Fruit fly (Drosophila melanogaster) whole organism, embryonic: Measurements from ENCODE around the gene Trmt6.

Source experiments
- CG10366 ChIP-seq: fragments of 200-800 bp; sonication (Bioruptor generic); IDR thresholded peaks from 2 replicates; pipeline ENCODE4 v1.3.6; 2022; ENCODE audit warnings: missing biosample characterization, missing genetic modification characterization
- CG12391 ChIP-seq: fragments of 200-800 bp; sonication (Bioruptor generic); optimal IDR thresholded peaks from 3 replicates; lab custom pipeline; 2018; ENCODE audit warnings: missing biosample characterization, mild to moderate bottlenecking, missing genetic modification characterization, moderate library complexity
- CG12659 ChIP-seq: fragments of 200-800 bp; sonication (Bioruptor generic); optimal IDR thresholded peaks from 3 replicates; lab custom pipeline; 2017; ENCODE audit warnings: mild to moderate bottlenecking, missing biosample characterization, missing genetic modification reagents, missing genetic modification characterization
- CG14710 ChIP-seq: fragments of 200-800 bp; sonication (Bioruptor generic); optimal IDR thresholded peaks from 3 replicates; lab custom pipeline; 2019; ENCODE audit warnings: missing biosample characterization, mild to moderate bottlenecking, missing genetic modification characterization, moderate library complexity
- CG15073 ChIP-seq: fragments of 200-800 bp; sonication (Bioruptor generic); optimal IDR thresholded peaks from 2 replicates; lab custom pipeline; 2016; ENCODE audit warnings: missing biosample characterization, missing genetic modification characterization
- CG15601 ChIP-seq: fragments of 200-800 bp; sonication (Bioruptor generic); optimal IDR thresholded peaks from 3 replicates; lab custom pipeline; 2019; ENCODE audit warnings: missing biosample characterization, mild to moderate bottlenecking, missing genetic modification characterization, moderate library complexity
- CG17568 ChIP-seq: fragments of 200-800 bp; sonication (Bioruptor generic); optimal IDR thresholded peaks from 2 replicates; lab custom pipeline; 2018; ENCODE audit warnings: missing biosample characterization, mild to moderate bottlenecking, missing genetic modification characterization, moderate library complexity
- CG17612 ChIP-seq: fragments of 200-800 bp; sonication (Bioruptor generic); IDR thresholded peaks from 2 replicates; pipeline ENCODE4 v1.3.6; 2022; ENCODE audit warnings: missing biosample characterization, missing genetic modification characterization
- CG2199 ChIP-seq: fragments of 200-800 bp; sonication (Bioruptor generic); IDR thresholded peaks from 3 replicates; pipeline ENCODE4 v1.3.6; 2022; ENCODE audit warnings: missing biosample characterization, missing genetic modification characterization
- CG2202 ChIP-seq: fragments of 200-800 bp; sonication (Bioruptor generic); optimal IDR thresholded peaks from 2 replicates; lab custom pipeline; 2018; ENCODE audit warnings: missing biosample characterization, mild to moderate bottlenecking, missing genetic modification characterization
- CG30020 ChIP-seq: fragments of 200-800 bp; optimal IDR thresholded peaks from 2 replicates; lab custom pipeline; 2019; ENCODE audit warnings: missing biosample characterization, mild to moderate bottlenecking, missing genetic modification characterization, moderate library complexity
- CG3163 ChIP-seq: fragments of 200-800 bp; sonication (Bioruptor generic); optimal IDR thresholded peaks from 3 replicates; lab custom pipeline; 2016; ENCODE audit warnings: missing biosample characterization, missing genetic modification characterization
- CG32532 ChIP-seq: fragments of 200-800 bp; sonication (Bioruptor generic); IDR thresholded peaks from 2 replicates; pipeline ENCODE4 v1.3.6; 2022; ENCODE audit warnings: missing biosample characterization, missing genetic modification characterization
- CG33557 ChIP-seq: fragments of 200-800 bp; sonication (Bioruptor generic); optimal IDR thresholded peaks from 2 replicates; lab custom pipeline; 2019; ENCODE audit warnings: missing biosample characterization, mild to moderate bottlenecking, missing genetic modification characterization, moderate library complexity
- CG6254 ChIP-seq: fragments of 200-800 bp; sonication (Bioruptor generic); optimal IDR thresholded peaks from 3 replicates; lab custom pipeline; 2017; ENCODE audit warnings: mild to moderate bottlenecking, missing biosample characterization, missing genetic modification reagents, missing genetic modification characterization
- CG6791 ChIP-seq: fragments of 200-800 bp; sonication (Bioruptor generic); IDR thresholded peaks from 3 replicates; pipeline ENCODE4 v1.3.6; 2022; ENCODE audit warnings: missing biosample characterization, missing genetic modification characterization; ENCODE audit not compliant: partially characterized antibody
- CG8290 ChIP-seq, 3 experiments: fragments of 200-800 bp; sonication (Bioruptor generic); optimal IDR thresholded peaks; 2 replicates each; lab custom pipeline; 2016 to 2019; ENCODE audit warnings: missing biosample characterization in 3 of 3, missing genetic modification characterization in 3 of 3, mild to moderate bottlenecking in 2 of 3, moderate library complexity in 1 of 3
- CG8478 ChIP-seq: fragments of >200 bp; optimal IDR thresholded peaks from 2 replicates; lab custom pipeline; 2018
- CG9437 ChIP-seq: fragments of 200-800 bp; sonication (Bioruptor generic); optimal IDR thresholded peaks from 2 replicates; lab custom pipeline; 2018; ENCODE audit warnings: missing biosample characterization, mild to moderate bottlenecking, missing genetic modification characterization
- CG9797 ChIP-seq: fragments of 200-800 bp; sonication (Bioruptor generic); optimal IDR thresholded peaks from 3 replicates; lab custom pipeline; 2018; ENCODE audit warnings: missing biosample characterization, mild to moderate bottlenecking, missing genetic modification characterization
- CTCF ChIP-seq: fragments of 200-800 bp; sonication (Bioruptor generic); optimal IDR thresholded peaks from 2 replicates; lab custom pipeline; 2017; ENCODE audit warnings: missing biosample characterization, mild to moderate bottlenecking, missing genetic modification characterization, moderate library complexity
- Fer3 ChIP-seq: fragments of 200-800 bp; sonication (Bioruptor generic); optimal IDR thresholded peaks from 2 replicates; lab custom pipeline; 2018; ENCODE audit warnings: missing biosample characterization, mild to moderate bottlenecking, missing genetic modification characterization, moderate library complexity
- Hmx ChIP-seq: fragments of 200-800 bp; sonication (Bioruptor generic); optimal IDR thresholded peaks from 2 replicates; lab custom pipeline; 2016; ENCODE audit warnings: missing biosample characterization, missing genetic modification characterization
- NC2α ChIP-seq: fragments of 200-800 bp; sonication (Bioruptor generic); optimal IDR thresholded peaks from 2 replicates; lab custom pipeline; 2016; ENCODE audit warnings: missing biosample characterization, missing genetic modification characterization
- Opbp ChIP-seq: fragments of 200-800 bp; sonication (Bioruptor generic); IDR thresholded peaks from 3 replicates; pipeline ENCODE4 v1.3.6; 2022; ENCODE audit warnings: missing biosample characterization, missing genetic modification characterization; ENCODE audit not compliant: partially characterized antibody
- Pdp1 ChIP-seq, 2 experiments: fragments of 200-800 bp; sonication (Bioruptor generic); optimal IDR thresholded peaks; 3 replicates each; lab custom pipeline; 2016; ENCODE audit warnings: missing biosample characterization in 2 of 2, missing genetic modification characterization in 2 of 2, mild to moderate bottlenecking in 1 of 2, moderate library complexity in 1 of 2
- Stat92E ChIP-seq, 3 experiments: fragments of >200 bp in 2 of 3; fragments of 200-800 bp in 1 of 3; sonication (Bioruptor generic) in 1 of 3; optimal IDR thresholded peaks; 2 replicates each; lab custom pipeline; 2017 to 2019; ENCODE audit warnings: missing biosample characterization in 3 of 3, missing genetic modification characterization in 3 of 3, mild to moderate bottlenecking in 1 of 3, moderate library complexity in 1 of 3
- abd-A ChIP-seq: fragments of 200-800 bp; sonication (Bioruptor generic); optimal IDR thresholded peaks from 3 replicates; lab custom pipeline; 2019; ENCODE audit warnings: missing biosample characterization, mild to moderate bottlenecking, missing genetic modification characterization, moderate library complexity
- al ChIP-seq: fragments of 200-800 bp; sonication (Bioruptor generic); IDR thresholded peaks from 2 replicates; pipeline ENCODE4 v1.3.6; 2022; ENCODE audit warnings: missing biosample characterization, missing genetic modification characterization
- amos ChIP-seq: fragments of 200-800 bp; sonication (Bioruptor generic); IDR thresholded peaks from 2 replicates; pipeline ENCODE4 v1.3.6; 2022; ENCODE audit warnings: missing biosample characterization, missing genetic modification characterization; ENCODE audit not compliant: partially characterized antibody
- bsh ChIP-seq, 2 experiments: fragments of 200-800 bp; sonication (Bioruptor generic); optimal IDR thresholded peaks; 2 replicates each; lab custom pipeline; 2017 to 2018; ENCODE audit warnings: mild to moderate bottlenecking in 2 of 2, missing biosample characterization in 2 of 2, missing genetic modification characterization in 2 of 2, moderate library complexity in 1 of 2
- corto ChIP-seq: fragments of 200-800 bp; sonication (Bioruptor generic); optimal IDR thresholded peaks from 2 replicates; lab custom pipeline; 2016; ENCODE audit warnings: missing biosample characterization, mild to moderate bottlenecking, missing genetic modification characterization, moderate library complexity
- dmrt11E ChIP-seq: fragments of 200-800 bp; sonication (Bioruptor generic); optimal IDR thresholded peaks from 3 replicates; lab custom pipeline; 2018; ENCODE audit warnings: missing biosample characterization, mild to moderate bottlenecking, missing genetic modification characterization, moderate library complexity
- gem ChIP-seq: fragments of 200-800 bp; sonication (Bioruptor generic); optimal IDR thresholded peaks from 2 replicates; lab custom pipeline; 2019; ENCODE audit warnings: missing biosample characterization, mild to moderate bottlenecking, missing genetic modification characterization, moderate library complexity
- gfzf ChIP-seq: fragments of 200-800 bp; sonication (Bioruptor generic); optimal IDR thresholded peaks from 2 replicates; lab custom pipeline; 2016; ENCODE audit warnings: missing biosample characterization, mild to moderate bottlenecking, missing genetic modification characterization, moderate library complexity
- hb ChIP-seq: fragments of 200-800 bp; sonication (Bioruptor generic); IDR thresholded peaks from 3 replicates; pipeline ENCODE4 v1.3.6; 2022; ENCODE audit warnings: missing biosample characterization, missing genetic modification characterization; ENCODE audit not compliant: partially characterized antibody
- hbn ChIP-seq: fragments of 200-800 bp; sonication (Bioruptor generic); IDR thresholded peaks from 2 replicates; pipeline ENCODE4 v1.3.6; 2022; ENCODE audit warnings: missing biosample characterization, missing genetic modification characterization; ENCODE audit not compliant: partially characterized antibody
- her ChIP-seq: fragments of 200-800 bp; sonication (Bioruptor generic); optimal IDR thresholded peaks from 2 replicates; lab custom pipeline; 2016; ENCODE audit warnings: missing biosample characterization, missing genetic modification characterization
- ken ChIP-seq: fragments of 200-800 bp; sonication (Bioruptor generic); IDR thresholded peaks from 3 replicates; pipeline ENCODE4 v1.3.6; 2022; ENCODE audit warnings: missing biosample characterization, missing genetic modification characterization
- knrl ChIP-seq: fragments of 200-800 bp; sonication (Bioruptor generic); IDR thresholded peaks from 3 replicates; pipeline ENCODE4 v1.3.6; 2022; ENCODE audit warnings: missing biosample characterization, missing genetic modification characterization; ENCODE audit not compliant: partially characterized antibody
- nmo ChIP-seq: fragments of 200-800 bp; sonication (Bioruptor generic); optimal IDR thresholded peaks from 2 replicates; lab custom pipeline; 2018; ENCODE audit warnings: missing biosample characterization, mild to moderate bottlenecking, missing genetic modification characterization, moderate library complexity
- org-1 ChIP-seq: fragments of 200-800 bp; sonication (Bioruptor generic); optimal IDR thresholded peaks from 2 replicates; lab custom pipeline; 2017; ENCODE audit warnings: missing biosample characterization, missing genetic modification characterization
- sob ChIP-seq: fragments of 200-800 bp; sonication (Bioruptor generic); IDR thresholded peaks from 2 replicates; pipeline ENCODE4 v1.3.6; 2022; ENCODE audit warnings: missing biosample characterization, missing genetic modification characterization
- sr ChIP-seq: fragments of 200-800 bp; sonication (Bioruptor generic); IDR thresholded peaks from 3 replicates; pipeline ENCODE4 v1.3.6; 2022; ENCODE audit warnings: missing biosample characterization, missing genetic modification characterization
- wor ChIP-seq: fragments of 200-800 bp; sonication (Bioruptor generic); IDR thresholded peaks from 2 replicates; pipeline ENCODE4 v1.3.6; 2022; ENCODE audit warnings: missing biosample characterization, missing genetic modification characterization

Gene Trmt6

dm6 chr2L:6595027-6595426 lies 32.9 kb upstream of the Trmt6 start (continued):
- TF ChIP-seq CG17568 (GFP tag; lab: Kevin White, UChicago) (no peak), Pdp1 (GFP tag; optimal IDR thresholded peaks at IDR 0.05; lab: Kevin White, UChicago) (no peak), CG33557 (peak; percentile 60), CG10366 (GFP tag; lab: Robert Waterston, UW) (no peak), sr (GFP tag; lab: Robert Waterston, UW) (no peak), knrl (no peak), dmrt11E (tag; lab: Kevin White, UChicago) (peak; percentile 61), CG12391 (peak; percentile 75), CG3163 (GFP tag; lab: Kevin White, UChicago) (no peak), CG9437 (GFP tag; lab: Kevin White, UChicago) (peak; percentile 30), CG2199 (GFP tag; lab: Robert Waterston, UW) (no peak), sob (no peak), CG32532 (no peak), CG9797 (GFP tag; lab: Kevin White, UChicago) (no peak), bsh (GFP tag; optimal IDR thresholded peaks at IDR 0.05; lab: Kevin White, UChicago) (no peak), NC2α (GFP tag; lab: Kevin White, UChicago) (no peak), gem (tag; lab: Kevin White, UChicago) (peak; percentile 82), CG6254 (GFP tag; lab: Kevin White, UChicago) (no peak), CG15073 (GFP tag; lab: Kevin White, UChicago) (no peak), CG2202 (tag; lab: Kevin White, UChicago) (peak; percentile 28)
- TF ChIP-seq, all 482 proteins: peak for 16

- TF ChIP-seq CG8478 (lab: Kevin White, UChicago): peak; percentile 55
- peak; percentile 79 for TF ChIP-seq CTCF (GFP tag; lab: Kevin White, UChicago)
- TF ChIP-seq abd-A: no peak
- peak; percentile 40; the same call in 1 of the 3 replicates for TF ChIP-seq ken
Measured at dm6 chr2L:6584346-6584745, 22.3 kb upstream of the Trmt6 start.

dm6 chr2L:6579045-6579444 lies 17.0 kb upstream of the Trmt6 start:
- TF ChIP-seq Fer3 (no peak), CG8290 (GFP tag; optimal IDR thresholded peaks at IDR 0.05; lab: Kevin White, UChicago) (peak; percentile 75), CG8290 (tag; optimal IDR thresholded peaks at IDR 0.05; lab: Kevin White, UChicago) (peak in 1 of 2 experiments; percentile 52), CG17612 (GFP tag; lab: Robert Waterston, UW) (peak; percentile 74)

- TF ChIP-seq CG15601 (tag; lab: Kevin White, UChicago): no peak
- TF ChIP-seq Opbp (GFP tag; lab: Robert Waterston, UW): peak; percentile 79; the same call in 2 of the 3 replicates
- peak; percentile 83 for TF ChIP-seq gfzf (GFP tag; lab: Kevin White, UChicago)
- TF ChIP-seq CG12659 (GFP tag; lab: Kevin White, UChicago): peak; percentile 48
- TF ChIP-seq CG6791 (GFP tag; lab: Robert Waterston, UW): peak; percentile 97
- peak; percentile 74 for TF ChIP-seq amos (GFP tag; lab: Robert Waterston, UW)
- TF ChIP-seq org-1 (GFP tag; lab: Kevin White, UChicago): no peak
- peak; percentile 71 for TF ChIP-seq hbn (GFP tag; lab: Robert Waterston, UW)
- TF ChIP-seq CG14710 (tag; lab: Kevin White, UChicago): peak; percentile 45
- TF ChIP-seq Stat92E (GFP tag; optimal IDR thresholded peaks at IDR 0.05; lab: Kevin White, UChicago): no peak
- no peak for TF ChIP-seq al
- no peak for TF ChIP-seq wor
- TF ChIP-seq hb: peak; percentile 97
- TF ChIP-seq her: no peak
- TF ChIP-seq nmo: peak; percentile 32
- TF ChIP-seq corto: no peak
- TF ChIP-seq CG30020 (tag; lab: Kevin White, UChicago): peak; percentile 35
- TF ChIP-seq Hmx (GFP tag; lab: Kevin White, UChicago): no peak
Measured at dm6 chr2L:6566020-6566687, 4.1 kb upstream of the Trmt6 start, which contains the start of gene CG13766. TSS of gene CG13766 (minus strand) at chr2L:6566181.
